Fruit fly (Drosophila melanogaster) whole organism, embryonic: Measurements from ENCODE around the gene brm.

Source experiments
- Abd-B ChIP-seq: fragments of 200-800 bp; sonication (Bioruptor generic); optimal IDR thresholded peaks from 2 replicates; lab custom pipeline; 2018; ENCODE audit warnings: missing biosample characterization, mild to moderate bottlenecking, missing genetic modification characterization, moderate library complexity
- Antp ChIP-seq: fragments of 200-800 bp; sonication (Bioruptor generic); optimal IDR thresholded peaks from 3 replicates; lab custom pipeline; 2016; ENCODE audit warnings: missing biosample characterization, missing genetic modification characterization
- CG1024 ChIP-seq: fragments of 200-800 bp; sonication (Bioruptor generic); IDR thresholded peaks from 2 replicates; pipeline ENCODE4 v1.3.6; 2022; ENCODE audit warnings: missing biosample characterization, missing genetic modification characterization
- CG10321 ChIP-seq: fragments of 200-800 bp; sonication (Bioruptor generic); IDR thresholded peaks from 2 replicates; pipeline ENCODE4 v1.3.6; 2022; ENCODE audit warnings: missing biosample characterization, missing genetic modification characterization
- CG11085 ChIP-seq: fragments of 200-800 bp; sonication (Bioruptor generic); IDR thresholded peaks from 2 replicates; pipeline ENCODE4 v1.3.6; 2022; ENCODE audit warnings: missing biosample characterization, missing genetic modification characterization
- CG12769 ChIP-seq: fragments of 200-800 bp; sonication (Bioruptor generic); optimal IDR thresholded peaks from 2 replicates; lab custom pipeline; 2019; ENCODE audit warnings: missing biosample characterization, mild to moderate bottlenecking, missing genetic modification characterization, moderate library complexity
- CG15696 ChIP-seq: fragments of 200-800 bp; sonication (Bioruptor generic); optimal IDR thresholded peaks from 2 replicates; lab custom pipeline; 2019; ENCODE audit warnings: missing biosample characterization, mild to moderate bottlenecking, missing genetic modification characterization, moderate library complexity
- CG16813 ChIP-seq: fragments of 200-800 bp; sonication (Bioruptor generic); IDR thresholded peaks from 3 replicates; pipeline ENCODE4 v1.3.6; 2022; ENCODE audit warnings: missing biosample characterization, missing genetic modification characterization; ENCODE audit not compliant: partially characterized antibody
- CG17361 ChIP-seq: fragments of 200-800 bp; sonication (Bioruptor generic); IDR thresholded peaks from 3 replicates; pipeline ENCODE4 v1.3.6; 2022; ENCODE audit warnings: missing biosample characterization, missing genetic modification characterization
- CG17385 ChIP-seq: fragments of 200-800 bp; sonication (Bioruptor generic); optimal IDR thresholded peaks from 3 replicates; lab custom pipeline; 2018; ENCODE audit warnings: missing biosample characterization, mild to moderate bottlenecking, missing genetic modification characterization
- CG17802 ChIP-seq: fragments of 200-800 bp; sonication (Bioruptor generic); optimal IDR thresholded peaks from 2 replicates; lab custom pipeline; 2018; ENCODE audit warnings: missing biosample characterization, mild to moderate bottlenecking, missing genetic modification characterization, moderate library complexity
- CG18262 ChIP-seq: fragments of 200-800 bp; optimal IDR thresholded peaks from 3 replicates; lab custom pipeline; 2019; ENCODE audit warnings: missing biosample characterization, mild to moderate bottlenecking, missing genetic modification characterization, moderate library complexity
- CG18764 ChIP-seq: fragments of 200-800 bp; sonication (Bioruptor generic); optimal IDR thresholded peaks from 3 replicates; lab custom pipeline; 2016; ENCODE audit warnings: missing biosample characterization, missing genetic modification characterization
- CG3281 ChIP-seq: fragments of 200-800 bp; sonication (Bioruptor generic); optimal IDR thresholded peaks from 3 replicates; lab custom pipeline; 2017; ENCODE audit warnings: missing biosample characterization, mild to moderate bottlenecking, missing genetic modification characterization
- CG34422 ChIP-seq: fragments of 200-800 bp; sonication (Bioruptor generic); IDR thresholded peaks from 3 replicates; pipeline ENCODE4 v1.3.6; 2022; ENCODE audit warnings: missing biosample characterization, missing genetic modification characterization
- CG42726 ChIP-seq: fragments of 200-800 bp; sonication (Bioruptor generic); IDR thresholded peaks from 2 replicates; pipeline ENCODE4 v1.3.6; 2022; ENCODE audit warnings: missing biosample characterization, missing genetic modification characterization; ENCODE audit not compliant: partially characterized antibody
- CG7928 ChIP-seq: fragments of 200-800 bp; sonication (Bioruptor generic); optimal IDR thresholded peaks from 2 replicates; lab custom pipeline; 2017; ENCODE audit warnings: missing biosample characterization, mild to moderate bottlenecking, missing genetic modification characterization
- CG8359 ChIP-seq: fragments of 200-800 bp; sonication (Bioruptor generic); optimal IDR thresholded peaks from 2 replicates; lab custom pipeline; 2017; ENCODE audit warnings: missing biosample characterization, mild to moderate bottlenecking, missing genetic modification characterization, borderline replicate concordance
- CG9797 ChIP-seq: fragments of 200-800 bp; sonication (Bioruptor generic); optimal IDR thresholded peaks from 3 replicates; lab custom pipeline; 2018; ENCODE audit warnings: missing biosample characterization, mild to moderate bottlenecking, missing genetic modification characterization
- Camta ChIP-seq: fragments of 200-800 bp; sonication (Bioruptor generic); optimal IDR thresholded peaks from 2 replicates; lab custom pipeline; 2016; ENCODE audit warnings: missing biosample characterization, missing genetic modification characterization
- Dek ChIP-seq: fragments of 200-800 bp; sonication (Bioruptor generic); optimal IDR thresholded peaks from 3 replicates; lab custom pipeline; 2019; ENCODE audit warnings: missing biosample characterization, mild to moderate bottlenecking, missing genetic modification characterization, moderate library complexity
- Dref ChIP-seq: fragments of 200-800 bp; sonication (Bioruptor generic); IDR thresholded peaks from 2 replicates; pipeline ENCODE4 v1.3.6; 2022; ENCODE audit warnings: missing biosample characterization, missing genetic modification characterization
- Ets97D ChIP-seq: fragments of 200-800 bp; sonication (Bioruptor generic); optimal IDR thresholded peaks from 3 replicates; lab custom pipeline; 2016; ENCODE audit warnings: missing biosample characterization, missing genetic modification characterization
- Fer1 ChIP-seq: fragments of 200-800 bp; sonication (Bioruptor generic); optimal IDR thresholded peaks from 2 replicates; lab custom pipeline; 2017; ENCODE audit warnings: missing biosample characterization, mild to moderate bottlenecking, missing genetic modification characterization
- Gsc ChIP-seq: fragments of 200-800 bp; sonication (Bioruptor generic); IDR thresholded peaks from 2 replicates; pipeline ENCODE4 v1.3.6; 2022; ENCODE audit warnings: missing biosample characterization, missing genetic modification characterization
- H2.0 ChIP-seq: fragments of 200-800 bp; sonication (Bioruptor generic); IDR thresholded peaks from 2 replicates; pipeline ENCODE4 v1.3.6; 2022; ENCODE audit warnings: missing biosample characterization, missing genetic modification characterization
- HLH3B ChIP-seq: fragments of 200-800 bp; sonication (Bioruptor generic); IDR thresholded peaks from 2 replicates; pipeline ENCODE4 v1.3.6; 2022; ENCODE audit warnings: missing biosample characterization, missing genetic modification characterization
- Hr78 ChIP-seq, 2 experiments: fragments of 200-800 bp in 1 of 2; fragments of >200 bp in 1 of 2; sonication (Bioruptor generic) in 1 of 2; optimal IDR thresholded peaks; 2 replicates each; lab custom pipeline; 2017 to 2019; ENCODE audit warnings: missing biosample characterization in 2 of 2, missing genetic modification characterization in 2 of 2, mild to moderate bottlenecking in 1 of 2, moderate library complexity in 1 of 2
- MTF-1 ChIP-seq: fragments of 200-800 bp; sonication (Bioruptor generic); optimal IDR thresholded peaks from 2 replicates; lab custom pipeline; 2018; ENCODE audit warnings: missing biosample characterization, mild to moderate bottlenecking, missing genetic modification characterization, borderline replicate concordance
- Neu2 ChIP-seq: fragments of 200-800 bp; sonication (Bioruptor generic); optimal IDR thresholded peaks from 3 replicates; lab custom pipeline; 2016; ENCODE audit warnings: missing biosample characterization, missing genetic modification characterization, borderline replicate concordance
- Stat92E ChIP-seq, 3 experiments: fragments of >200 bp in 2 of 3; fragments of 200-800 bp in 1 of 3; sonication (Bioruptor generic) in 1 of 3; optimal IDR thresholded peaks; 2 replicates each; lab custom pipeline; 2017 to 2019; ENCODE audit warnings: missing biosample characterization in 3 of 3, missing genetic modification characterization in 3 of 3, mild to moderate bottlenecking in 1 of 3, moderate library complexity in 1 of 3
- Xrp1 ChIP-seq: fragments of 200-800 bp; sonication (Bioruptor generic); IDR thresholded peaks from 2 replicates; pipeline ENCODE4 v1.3.6; 2022; ENCODE audit warnings: missing biosample characterization, missing genetic modification characterization
- bsh ChIP-seq, 2 experiments: fragments of 200-800 bp; sonication (Bioruptor generic); optimal IDR thresholded peaks; 2 replicates each; lab custom pipeline; 2017 to 2018; ENCODE audit warnings: mild to moderate bottlenecking in 2 of 2, missing biosample characterization in 2 of 2, missing genetic modification characterization in 2 of 2, moderate library complexity in 1 of 2
- dm ChIP-seq: fragments of 200-800 bp; sonication (Bioruptor generic); optimal IDR thresholded peaks from 3 replicates; lab custom pipeline; 2016; ENCODE audit warnings: missing biosample characterization, missing genetic modification characterization
- en ChIP-seq: fragments of 200-800 bp; sonication (Bioruptor generic); optimal IDR thresholded peaks from 2 replicates; lab custom pipeline; 2016; ENCODE audit warnings: missing biosample characterization, missing genetic modification characterization
- fd64A ChIP-seq: fragments of 200-800 bp; sonication (Bioruptor generic); optimal IDR thresholded peaks from 3 replicates; lab custom pipeline; 2018; ENCODE audit warnings: missing biosample characterization, mild to moderate bottlenecking, missing genetic modification characterization
- gfzf ChIP-seq: fragments of 200-800 bp; sonication (Bioruptor generic); optimal IDR thresholded peaks from 2 replicates; lab custom pipeline; 2016; ENCODE audit warnings: missing biosample characterization, mild to moderate bottlenecking, missing genetic modification characterization, moderate library complexity
- h ChIP-seq: fragments of >200 bp; optimal IDR thresholded peaks from 2 replicates; lab custom pipeline; 2017
- inv ChIP-seq: fragments of 200-800 bp; sonication (Bioruptor generic); IDR thresholded peaks from 2 replicates; pipeline ENCODE4 v1.3.6; 2022; ENCODE audit warnings: missing biosample characterization, missing genetic modification characterization; ENCODE audit not compliant: partially characterized antibody
- nerfin-2 ChIP-seq: fragments of 200-800 bp; sonication (Bioruptor generic); IDR thresholded peaks from 2 replicates; pipeline ENCODE4 v1.3.6; 2022; ENCODE audit warnings: missing biosample characterization, missing genetic modification characterization; ENCODE audit not compliant: partially characterized antibody
- org-1 ChIP-seq: fragments of 200-800 bp; sonication (Bioruptor generic); optimal IDR thresholded peaks from 2 replicates; lab custom pipeline; 2017; ENCODE audit warnings: missing biosample characterization, missing genetic modification characterization
- pan ChIP-seq, 4 experiments: fragments of >200 bp in 3 of 4; fragments of 200-800 bp in 1 of 4; sonication (Bioruptor generic) in 1 of 4; optimal IDR thresholded peaks in 3 of 4; IDR thresholded peaks in 1 of 4; 2 replicates each; pipeline versions ENCODE4 v1.3.6 to Lab custom; 2017 to 2022; ENCODE audit warnings: missing biosample characterization in 2 of 4, missing genetic modification characterization in 2 of 4, mixed read lengths in 1 of 4
- seq ChIP-seq: fragments of 200-800 bp; sonication (Bioruptor generic); IDR thresholded peaks from 2 replicates; pipeline ENCODE4 v1.3.6; 2022; ENCODE audit warnings: missing biosample characterization, missing genetic modification characterization
- sr ChIP-seq: fragments of 200-800 bp; sonication (Bioruptor generic); IDR thresholded peaks from 3 replicates; pipeline ENCODE4 v1.3.6; 2022; ENCODE audit warnings: missing biosample characterization, missing genetic modification characterization
- usp ChIP-seq: fragments of >200 bp; optimal IDR thresholded peaks from 2 replicates; lab custom pipeline; 2017; ENCODE audit warnings: missing biosample characterization, missing genetic modification characterization
- zen ChIP-seq: fragments of 200-800 bp; sonication (Bioruptor generic); optimal IDR thresholded peaks from 3 replicates; lab custom pipeline; 2018; ENCODE audit warnings: missing biosample characterization, mild to moderate bottlenecking, missing genetic modification characterization, moderate library complexity
- zf30C ChIP-seq: fragments of 200-800 bp; sonication (Bioruptor generic); optimal IDR thresholded peaks from 3 replicates; lab custom pipeline; 2018; ENCODE audit warnings: missing biosample characterization, mild to moderate bottlenecking, missing genetic modification characterization

Gene brm

dm6 chr3L:16026065-16026789, 43.6 kb upstream of the brm start (continued):
- TF ChIP-seq Fer1 (peak; percentile 54), pan (optimal IDR thresholded peaks at IDR 0.05; lab: Kevin White, UChicago) (no peak), pan (GFP tag; optimal IDR thresholded peaks at IDR 0.05 in 1 of 2, IDR thresholded peaks at IDR 0.05 in 1 of 2) (peak in 1 of 2 experiments; percentile 78), CG17385 (GFP tag; lab: Kevin White, UChicago) (peak; percentile 62), Dek (tag; lab: Kevin White, UChicago) (no peak), HLH3B (peak; percentile 65; the same call in 1 of the 2 replicates), usp (GFP tag; lab: Kevin White, UChicago) (no peak), nerfin-2 (no peak), zen (tag; lab: Kevin White, UChicago) (peak; percentile 8), CG3281 (GFP tag; lab: Kevin White, UChicago) (peak; percentile 39), Camta (GFP tag; lab: Kevin White, UChicago) (peak; percentile 55), MTF-1 (GFP tag; lab: Kevin White, UChicago) (peak; percentile 81), h (lab: Kevin White, UChicago) (no peak), CG8359 (peak; percentile 56), CG10321 (peak; percentile 65), bsh (GFP tag; optimal IDR thresholded peaks at IDR 0.05; lab: Kevin White, UChicago) (peak in 1 of 2 experiments; percentile 77), CG18764 (GFP tag; lab: Kevin White, UChicago) (peak; percentile 58), fd64A (GFP tag; lab: Kevin White, UChicago) (peak; percentile 91), sr (GFP tag; lab: Robert Waterston, UW) (0 out of 3 replicates have a peak, but pooled peaks have one; percentile 55), CG16813 (no peak), Abd-B (no peak), org-1 (GFP tag; lab: Kevin White, UChicago) (peak; percentile 69), Stat92E (GFP tag; optimal IDR thresholded peaks at IDR 0.05; lab: Kevin White, UChicago) (no peak), en (GFP tag; lab: Kevin White, UChicago) (peak; percentile 37), Xrp1 (GFP tag; lab: Robert Waterston, UW) (peak; percentile 85), Neu2 (GFP tag; lab: Kevin White, UChicago) (no peak), CG42726 (GFP tag; lab: Robert Waterston, UW) (no peak), CG12769 (peak; percentile 70), Hr78 (GFP tag; optimal IDR thresholded peaks at IDR 0.05; lab: Kevin White, UChicago) (no peak), Ets97D (GFP tag; lab: Kevin White, UChicago) (no peak), H2.0 (GFP tag; lab: Robert Waterston, UW) (no peak), Antp (GFP tag; lab: Kevin White, UChicago) (peak; percentile 55), zf30C (no peak), CG15696 (tag; lab: Kevin White, UChicago) (peak; percentile 69), CG7928 (GFP tag; lab: Kevin White, UChicago) (no peak), CG11085 (GFP tag; lab: Robert Waterston, UW) (no peak), CG9797 (GFP tag; lab: Kevin White, UChicago) (peak; percentile 2), gfzf (GFP tag; lab: Kevin White, UChicago) (no peak), CG18262 (tag; lab: Kevin White, UChicago) (peak; percentile 40), Gsc (GFP tag; lab: Robert Waterston, UW) (no peak), CG17361 (GFP tag; lab: Robert Waterston, UW) (peak; percentile 35; the same call in 1 of the 3 replicates), CG17802 (tag; lab: Kevin White, UChicago) (no peak), seq (GFP tag; lab: Robert Waterston, UW) (peak; percentile 48; the same call in 1 of the 2 replicates), CG1024 (peak; percentile 61; the same call in 1 of the 2 replicates), inv (no peak), CG34422 (GFP tag; lab: Robert Waterston, UW) (peak; percentile 70; the same call in 1 of the 3 replicates), Dref (GFP tag; lab: Robert Waterston, UW) (no peak), dm (GFP tag; lab: Kevin White, UChicago) (peak; percentile 45)
